Worm (Caenorhabditis elegans) whole organism, L4/young adult: Measurements from ENCODE around the gene pgp-1.

Experiments
- W03F9.2 ChIP-seq: fragments of 150-350 bp; optimal IDR thresholded peaks from 2 replicates; lab custom pipeline; 2014; ENCODE audit warnings: missing biosample characterization, missing genetic modification characterization
- dao-5 ChIP-seq: sonication (generic microtip); optimal IDR thresholded peaks from 2 replicates; lab custom pipeline; 2016; ENCODE audit warnings: missing genotype, missing genetic modification characterization, moderate library complexity, missing compliant biosample characterization

- TF ChIP-seq W03F9.2 (tag; lab: Kevin White, UChicago) (no peak), dao-5 (tag; lab: Kevin White, UChicago) (no peak)
Observed at ce11 chrIV:12633825-12634224, 34.9 kb upstream of the pgp-1 start.
